Fruit fly (Drosophila melanogaster) Kc167 (cell line): ENCODE measurements around the gene CG3176.

Experiments used
- Myc ChIP-seq: fragments of >200 bp; optimal IDR thresholded peaks from 2 replicates; lab custom pipeline; 2017; ENCODE audit warnings: missing external identifiers
- Sin3A ChIP-seq: fragments of >200 bp; optimal IDR thresholded peaks from 2 replicates; lab custom pipeline; 2018; ENCODE audit warnings: missing external identifiers
- h ChIP-seq: fragments of >200 bp; optimal IDR thresholded peaks from 3 replicates; lab custom pipeline; 2018; ENCODE audit warnings: missing external identifiers
- psq ChIP-seq: fragments of >200 bp; optimal IDR thresholded peaks from 2 replicates; lab custom pipeline; 2017; ENCODE audit warnings: missing external identifiers

- TF ChIP-seq h (lab: Kevin White, UChicago) (no peak), psq (lab: Kevin White, UChicago) (no peak), Sin3A (no peak), Myc (no peak)
These were observed 15.8 kb downstream of the CG3176 start for dm6 chrX:497425-497824.
